Worm (Caenorhabditis elegans) whole organism, L4 larva: ENCODE measurements around the gene Y105C5B.15.

Experiments
- aha-1 ChIP-seq: fragments of 150-350 bp; peaks from one replicate; lab custom pipeline; 2014; ENCODE audit warnings: missing biosample characterization, missing genetic modification characterization
- ceh-44 ChIP-seq: fragments of 200-800 bp; sonication (Bioruptor generic); IDR thresholded peaks from 2 replicates; pipeline ENCODE4 v1.3.6; 2022; ENCODE audit warnings: missing genetic modification reagents, missing genetic modification characterization, missing compliant biosample characterization
- duxl-1 ChIP-seq: sonication (generic microtip); optimal IDR thresholded peaks from 2 replicates; lab custom pipeline; 2016; ENCODE audit warnings: mild to moderate bottlenecking, missing genetic modification characterization, moderate library complexity, missing compliant biosample characterization; ENCODE audit not compliant: poor library complexity
- nhr-10 ChIP-seq: fragments of 150-350 bp; optimal IDR thresholded peaks from 2 replicates; lab custom pipeline; 2014; ENCODE audit warnings: missing biosample characterization, missing genetic modification characterization
- nhr-77 ChIP-seq: fragments of 150-350 bp; optimal IDR thresholded peaks from 2 replicates; lab custom pipeline; 2014; ENCODE audit warnings: missing biosample characterization, missing genetic modification characterization
- php-3 ChIP-seq: fragments of 200-800 bp; sonication (Bioruptor generic); IDR thresholded peaks from 2 replicates; pipeline ENCODE4 v1.3.6; 2022; ENCODE audit warnings: missing genetic modification reagents, missing genetic modification characterization, missing compliant biosample characterization
- set-16 ChIP-seq: fragments of 200-800 bp; sonication (Bioruptor generic); IDR thresholded peaks from 2 replicates; pipeline ENCODE4 v1.3.6; 2022; ENCODE audit warnings: missing genetic modification reagents, missing genetic modification characterization, missing compliant biosample characterization
- unc-39 ChIP-seq: sonication (generic microtip); optimal IDR thresholded peaks from 2 replicates; lab custom pipeline; 2017; ENCODE audit warnings: missing biosample characterization, missing genetic modification characterization
- unc-62 ChIP-seq, 3 experiments: fragments of 150-350 bp in 1 of 3; sonication (generic microtip); optimal IDR thresholded peaks in 2 of 3; peaks in 1 of 3; 1 replicate in 1 of 3; 2 replicates in 2 of 3; lab custom pipeline; 2014 to 2017; ENCODE audit warnings: missing biosample characterization in 3 of 3, missing genetic modification characterization in 3 of 3, missing genetic modification reagents in 3 of 3, missing genotype in 1 of 3

The Y105C5B.15 gene

ce11 chrIV:15999692-16000091, 48.0 kb downstream of the Y105C5B.15 start:
- no peak for TF ChIP-seq duxl-1 (tag; lab: Kevin White, UChicago)
- TF ChIP-seq set-16 (GFP tag; lab: Robert Waterston, UW) = peak; percentile 64
- no peak for TF ChIP-seq aha-1 (tag; lab: Kevin White, UChicago)
- TF ChIP-seq unc-39 = no peak
- TF ChIP-seq nhr-10 (tag; lab: Kevin White, UChicago) = no peak

DNA sequence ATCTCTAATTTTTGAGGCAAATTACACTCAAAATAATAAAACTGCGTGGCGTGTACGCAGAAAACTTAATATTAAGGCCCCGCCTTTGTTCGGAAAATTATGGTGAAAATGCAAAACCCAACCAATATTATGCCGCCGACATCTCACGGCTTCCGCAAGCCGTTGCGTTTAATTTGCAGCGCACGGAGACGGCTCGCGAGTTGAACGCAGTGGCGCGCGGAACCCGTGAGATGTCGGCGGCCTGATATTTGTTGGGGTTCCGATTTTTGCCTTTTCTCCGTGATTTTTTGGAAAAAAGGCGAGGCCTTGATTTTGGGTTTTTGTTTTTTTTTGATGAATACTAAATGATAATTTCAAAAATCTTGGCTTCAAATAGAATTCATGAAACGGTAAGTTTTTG, 49.3 kb downstream of the Y105C5B.15 start:
- TF ChIP-seq unc-62 (GFP tag; optimal IDR thresholded peaks at IDR 0.05 in 1 of 2; lab: Kevin White, UChicago) (peak in 1 of 2 experiments; percentile 32), unc-62 (tag; optimal IDR thresholded peaks at IDR 0.05; lab: Kevin White, UChicago) (no peak), nhr-77 (tag; lab: Kevin White, UChicago) (no peak), ceh-44 (no peak), php-3 (no peak)
